Fruit fly (Drosophila melanogaster) whole organism, adult: Measurements from ENCODE around the gene CG2126.
A peak's percentile ranks its signal among the peaks of the same experiment; 100 is the strongest.

ENCODE experiments used
- CG12768 ChIP-seq: fragments of 200-800 bp; sonication (Bioruptor generic); optimal IDR thresholded peaks from 2 replicates; lab custom pipeline; 2017; ENCODE audit warnings: missing biosample characterization, missing genetic modification characterization, mild to moderate bottlenecking, moderate library complexity, missing genetic modification reagents
- CG33017 ChIP-seq: fragments of 200-800 bp; sonication (Bioruptor generic); optimal IDR thresholded peaks from 2 replicates; lab custom pipeline; 2018; ENCODE audit warnings: missing biosample characterization, mild to moderate bottlenecking, missing genetic modification characterization, moderate library complexity
- CG5204 ChIP-seq: fragments of 200-800 bp; sonication (Bioruptor generic); optimal IDR thresholded peaks from 2 replicates; lab custom pipeline; 2016; ENCODE audit warnings: missing biosample characterization, missing genetic modification characterization
- CG7045 ChIP-seq: fragments of 200-800 bp; sonication (Bioruptor generic); optimal IDR thresholded peaks from 2 replicates; lab custom pipeline; 2017; ENCODE audit warnings: missing biosample characterization, mild to moderate bottlenecking, missing genetic modification characterization
- Clk ChIP-seq: fragments of 200-800 bp; sonication (Bioruptor generic); optimal IDR thresholded peaks from 2 replicates; lab custom pipeline; 2017; ENCODE audit warnings: missing biosample characterization, missing genetic modification characterization
- Hr96 ChIP-seq: fragments of 200-800 bp; sonication (Bioruptor generic); optimal IDR thresholded peaks from 2 replicates; lab custom pipeline; 2016; ENCODE audit warnings: missing biosample characterization, missing genetic modification characterization
- ovo ChIP-seq: fragments of 200-800 bp; sonication (Bioruptor generic); optimal IDR thresholded peaks from 2 replicates; lab custom pipeline; 2016; ENCODE audit warnings: missing biosample characterization, missing genetic modification characterization
- toe ChIP-seq: fragments of 200-800 bp; sonication (Bioruptor generic); optimal IDR thresholded peaks from 2 replicates; lab custom pipeline; 2016; ENCODE audit warnings: missing biosample characterization, missing genetic modification characterization

DNA sequence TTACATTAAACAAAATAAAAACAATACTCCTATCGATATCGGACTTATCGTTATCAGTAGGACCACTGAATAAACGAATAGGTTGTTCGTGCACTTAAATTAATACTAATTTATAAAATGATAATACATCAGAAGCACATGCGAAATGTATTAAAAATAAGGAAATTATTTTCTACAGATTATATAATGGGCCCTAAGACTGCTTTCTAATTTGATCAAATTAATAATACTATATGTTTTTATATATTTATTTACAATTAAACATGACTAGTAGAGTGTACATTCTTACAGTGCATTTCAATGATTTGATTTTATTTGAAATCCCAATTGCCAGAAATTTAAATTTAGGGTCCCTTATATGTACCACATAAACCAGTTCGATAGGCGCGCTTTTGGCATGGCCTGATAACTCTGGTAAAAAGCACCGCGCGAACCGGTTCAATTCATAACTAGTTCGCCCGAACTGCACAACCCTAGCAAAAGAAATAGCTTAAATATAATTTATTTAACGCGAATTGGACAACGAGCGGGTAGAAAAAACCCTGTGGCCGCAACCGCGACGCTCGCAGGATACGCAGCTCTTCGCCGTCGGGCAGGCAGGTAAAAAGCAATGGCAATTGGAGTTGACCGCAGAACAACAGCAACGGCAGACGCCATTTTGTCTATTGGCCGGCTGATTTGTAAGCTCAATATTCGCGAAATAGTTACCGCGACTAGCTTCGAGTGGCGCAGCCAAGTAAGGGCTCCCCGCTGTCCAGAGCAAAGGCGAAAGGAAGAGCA is at the start of gene CG2126, which contains the start of gene faf:
- TF ChIP-seq CG12768 (GFP tag; lab: Kevin White, UChicago) (peak; percentile 64), toe (GFP tag; lab: Kevin White, UChicago) (no peak), Hr96 (GFP tag; lab: Kevin White, UChicago) (no peak), ovo (GFP tag; lab: Kevin White, UChicago) (peak; percentile 48), CG7045 (GFP tag; lab: Kevin White, UChicago) (peak; percentile 76), Clk (GFP tag; lab: Kevin White, UChicago) (peak; percentile 54), CG33017 (tag; lab: Kevin White, UChicago) (peak; percentile 76), CG5204 (no peak)
